Fruit fly (Drosophila melanogaster): ENCODE results near the gene CG8003.

Gene CG8003

dm6 chr3L:10659524-10659923, 1.8 kb upstream of the CG8003 start (continued):
- TF ChIP-seq Abd-B (GFP tag; optimal IDR thresholded peaks at IDR 0.05) (no peak), CG1832 (GFP tag; optimal IDR thresholded peaks at IDR 0.05) (no peak), hth (optimal IDR thresholded peaks at IDR 0.05) (no peak), CG9609 (GFP tag; optimal IDR thresholded peaks at IDR 0.05) (no peak), nau (GFP tag; optimal IDR thresholded peaks at IDR 0.05) (peak; percentile 57)

- peak; percentile 30 for TF ChIP-seq CG2678 (tag; optimal IDR thresholded peaks at IDR 0.05)
- peak; percentile 48 for TF ChIP-seq CG10979 (tag; optimal IDR thresholded peaks at IDR 0.05)
- TF ChIP-seq CG12236 (GFP tag; optimal IDR thresholded peaks at IDR 0.05), result no peak
- TF ChIP-seq CG14710 (tag; optimal IDR thresholded peaks at IDR 0.05), result peak; percentile 31
- peak; percentile 92 for TF ChIP-seq grau (tag; optimal IDR thresholded peaks at IDR 0.05)
- no peak for TF ChIP-seq Drgx (GFP tag; IDR thresholded peaks at IDR 0.05)
- TF ChIP-seq tap (tag; optimal IDR thresholded peaks at IDR 0.05), result peak; percentile 32
- no peak for TF ChIP-seq CG30020 (tag; optimal IDR thresholded peaks at IDR 0.05)
- TF ChIP-seq Sox100B (GFP tag; optimal IDR thresholded peaks at IDR 0.05), result peak; percentile 23
- TF ChIP-seq row (GFP tag; IDR thresholded peaks at IDR 0.05), result peak; percentile 32; the same call in 1 of the 3 replicates
- TF ChIP-seq CG11504 (tag; optimal IDR thresholded peaks at IDR 0.05), result peak; percentile 43
- TF ChIP-seq sens (GFP tag), result peak; percentile 31
- TF ChIP-seq lov (optimal IDR thresholded peaks at IDR 0.05), result no peak
- 0 out of 3 replicates have a peak, but pooled peaks have one; percentile 13 for TF ChIP-seq lov (GFP tag; IDR thresholded peaks at IDR 0.05)
- peak; percentile 23 for TF ChIP-seq CG7839 (tag; optimal IDR thresholded peaks at IDR 0.05)
- TF ChIP-seq Oli (tag; optimal IDR thresholded peaks at IDR 0.05), result peak; percentile 7
- TF ChIP-seq rib (GFP tag; IDR thresholded peaks at IDR 0.05), result peak; percentile 13; the same call in 1 of the 2 replicates
- TF ChIP-seq gem (tag; optimal IDR thresholded peaks at IDR 0.05), result peak; percentile 52
- TF ChIP-seq CG31441 (GFP tag; IDR thresholded peaks at IDR 0.05), result 0 out of 2 replicates have a peak, but pooled peaks have one; percentile 22
- TF ChIP-seq kni (GFP tag; optimal IDR thresholded peaks at IDR 0.05), result peak; percentile 17
- TF ChIP-seq PHDP (tag; optimal IDR thresholded peaks at IDR 0.05), result peak; percentile 1
- peak; percentile 11 for TF ChIP-seq CG10267 (tag; optimal IDR thresholded peaks at IDR 0.05)
- TF ChIP-seq Blimp-1 (GFP tag; optimal IDR thresholded peaks at IDR 0.05), result peak; percentile 29
- TF ChIP-seq lola (GFP tag; optimal IDR thresholded peaks at IDR 0.05), result peak in 1 of 3 experiments; percentile 42
- TF ChIP-seq Sox102F (GFP tag; optimal IDR thresholded peaks at IDR 0.05), result peak; percentile 25
- TF ChIP-seq twi (tag; optimal IDR thresholded peaks at IDR 0.05), result peak; percentile 64
- TF ChIP-seq CG6765 (GFP tag; optimal IDR thresholded peaks at IDR 0.05), result no peak
- TF ChIP-seq tgo (GFP tag; IDR thresholded peaks at IDR 0.05), result no peak
- TF ChIP-seq Trl (optimal IDR thresholded peaks at IDR 0.05), result peak; percentile 46 to 51
- no peak for TF ChIP-seq Trl (GFP tag; optimal IDR thresholded peaks at IDR 0.05)
- TF ChIP-seq tll (GFP tag; optimal IDR thresholded peaks at IDR 0.05), result peak in 1 of 2 experiments; percentile 15
- no peak for TF ChIP-seq odd (GFP tag; optimal IDR thresholded peaks at IDR 0.05)
- no peak for TF ChIP-seq CG15269 (tag; optimal IDR thresholded peaks at IDR 0.05)
- TF ChIP-seq knrl (GFP tag; IDR thresholded peaks at IDR 0.05; ENCODE audit: partially characterized antibody), result no peak
- peak; percentile 27; the same call in 1 of the 3 replicates for TF ChIP-seq ci (GFP tag; IDR thresholded peaks at IDR 0.05)
- peak; percentile 23 for TF ChIP-seq CG18599 (GFP tag; optimal IDR thresholded peaks at IDR 0.05)
- peak; percentile 52 for TF ChIP-seq CG18262 (tag; optimal IDR thresholded peaks at IDR 0.05)
- no peak for TF ChIP-seq prd (optimal IDR thresholded peaks at IDR 0.05)
- TF ChIP-seq prd (GFP tag; IDR thresholded peaks at IDR 0.05), result 0 out of 3 replicates have a peak, but pooled peaks have one; percentile 21
- TF ChIP-seq hb (GFP tag; IDR thresholded peaks at IDR 0.05; ENCODE audit: partially characterized antibody), result no peak
- TF ChIP-seq gsb-n (tag; optimal IDR thresholded peaks at IDR 0.05), result peak; percentile 37
- TF ChIP-seq CG5180 (GFP tag; optimal IDR thresholded peaks at IDR 0.05), result no peak
Measured at dm6 chr3L:10659993-10660743, 1.1 kb upstream of the CG8003 start.

All from whole organism, embryonic.